Fruit fly (Drosophila melanogaster): ENCODE measurements around the gene CG17593.

- no peak for TF ChIP-seq EcR (GFP tag; optimal IDR thresholded peaks at IDR 0.05)
- TF ChIP-seq psq (optimal IDR thresholded peaks at IDR 0.05) = no peak
Measured at dm6 chr2L:3482712-3483111, 32.0 kb upstream of the CG17593 start.
